Fruit fly (Drosophila melanogaster): ENCODE data around the gene Cpr64Aa.

The Cpr64Aa gene

dm6 chr3L:4239442-4240322 is 30.7 kb upstream of the Cpr64Aa start, which contains the start of gene Sqor (continued):
- TF ChIP-seq CG6175 (GFP tag; IDR thresholded peaks at IDR 0.05) (peak; percentile 69; the same call in 2 of the 3 replicates), crp (GFP tag; optimal IDR thresholded peaks at IDR 0.05) (peak in 1 of 2 experiments; percentile 80), CG3847 (GFP tag; IDR thresholded peaks at IDR 0.05) (peak; percentile 82), gro (GFP tag; optimal IDR thresholded peaks at IDR 0.05) (peak; percentile 91), hth (optimal IDR thresholded peaks at IDR 0.05) (no peak), chm (GFP tag; IDR thresholded peaks at IDR 0.05) (peak; percentile 55; the same call in 1 of the 2 replicates), vnd (GFP tag; IDR thresholded peaks at IDR 0.05; ENCODE audit: partially characterized antibody) (no peak), CrebB (tag; optimal IDR thresholded peaks at IDR 0.05) (peak; percentile 73), vfl (GFP tag; optimal IDR thresholded peaks at IDR 0.05) (peak; percentile 83), CG2678 (tag; optimal IDR thresholded peaks at IDR 0.05) (peak; percentile 94), CG14050 (GFP tag; IDR thresholded peaks at IDR 0.05) (peak; percentile 80), Ssrp (tag; optimal IDR thresholded peaks at IDR 0.05) (peak; percentile 79), wor (GFP tag; IDR thresholded peaks at IDR 0.05) (peak; percentile 70), psq (GFP tag; optimal IDR thresholded peaks at IDR 0.05) (peak; percentile 38), CG16863 (GFP tag; optimal IDR thresholded peaks at IDR 0.05) (peak; percentile 75), Dad (GFP tag; optimal IDR thresholded peaks at IDR 0.05) (peak; percentile 77), Abd-B (GFP tag; optimal IDR thresholded peaks at IDR 0.05) (peak; percentile 90), Dfd (GFP tag; optimal IDR thresholded peaks at IDR 0.05) (no peak), maf-S (GFP tag; optimal IDR thresholded peaks at IDR 0.05) (peak; percentile 90), CG3407 (GFP tag; optimal IDR thresholded peaks at IDR 0.05) (peak; percentile 53), mirr (GFP tag; optimal IDR thresholded peaks at IDR 0.05) (no peak), CG7372 (GFP tag; IDR thresholded peaks at IDR 0.05) (peak; percentile 60), bab2 (GFP tag; optimal IDR thresholded peaks at IDR 0.05) (peak; percentile 71), CG3726 (GFP tag; IDR thresholded peaks at IDR 0.05) (peak; percentile 76; the same call in 2 of the 3 replicates), CG16779 (GFP tag; IDR thresholded peaks at IDR 0.05) (peak; percentile 71; the same call in 1 of the 2 replicates), CG6765 (GFP tag; optimal IDR thresholded peaks at IDR 0.05) (peak; percentile 86), inv (GFP tag; IDR thresholded peaks at IDR 0.05; ENCODE audit: partially characterized antibody) (no peak), tap (tag; optimal IDR thresholded peaks at IDR 0.05) (peak; percentile 82), pzg (GFP tag; optimal IDR thresholded peaks at IDR 0.05) (peak; percentile 25), CG10565 (GFP tag; optimal IDR thresholded peaks at IDR 0.05) (peak; percentile 3), Hr3 (GFP tag; optimal IDR thresholded peaks at IDR 0.05) (peak; percentile 65), ttk (GFP tag; IDR thresholded peaks at IDR 0.05) (peak; percentile 65), CG1233 (GFP tag; optimal IDR thresholded peaks at IDR 0.05) (peak; percentile 83), gce (GFP tag; IDR thresholded peaks at IDR 0.05) (peak; percentile 55; the same call in 1 of the 3 replicates), Atf3 (GFP tag; optimal IDR thresholded peaks at IDR 0.05) (peak; percentile 93), eve (GFP tag; optimal IDR thresholded peaks at IDR 0.05) (no peak), gcm (GFP tag; optimal IDR thresholded peaks at IDR 0.05) (peak; percentile 68), Mad (GFP tag; optimal IDR thresholded peaks at IDR 0.05) (peak; percentile 76), Sin3A (optimal IDR thresholded peaks at IDR 0.05) (no peak), tin (GFP tag; optimal IDR thresholded peaks at IDR 0.05) (peak; percentile 54), disco-r (GFP tag; optimal IDR thresholded peaks at IDR 0.05) (peak; percentile 85), Sox102F (GFP tag; optimal IDR thresholded peaks at IDR 0.05) (peak; percentile 89), Vsx1 (GFP tag; optimal IDR thresholded peaks at IDR 0.05) (no peak), CG11093 (GFP tag; IDR thresholded peaks at IDR 0.05) (peak; percentile 57; the same call in 1 of the 3 replicates), CG18011 (GFP tag; optimal IDR thresholded peaks at IDR 0.05) (peak; percentile 80), br (optimal IDR thresholded peaks at IDR 0.05) (no peak), nmo (GFP tag; optimal IDR thresholded peaks at IDR 0.05) (peak; percentile 86), schlank (tag; optimal IDR thresholded peaks at IDR 0.05) (peak; percentile 76), gsb-n (tag; optimal IDR thresholded peaks at IDR 0.05) (peak; percentile 25)

Data from whole organism, embryonic.